Fruit fly (Drosophila melanogaster) S2 (cell line): ENCODE measurements around the gene CG16956.
"Not testable (repeated sequence)": the region's sequence is repeated elsewhere in the genome, so short reads cannot be mapped to it uniquely, and the experiment has no call there.

Experiments
- CG8478 ChIP-seq: fragments of >200 bp; optimal IDR thresholded peaks from 2 replicates; lab custom pipeline; 2018
- CTCF ChIP-seq, 2 experiments: fragments of >200 bp; optimal IDR thresholded peaks; 2 replicates each; lab custom pipeline; 2018

dm6 chr2L:13449397-13449796 is 35.0 kb upstream of the CG16956 start, which contains the start of gene Hsp60D:
- TF ChIP-seq CG8478 (lab: Kevin White, UChicago); CTCF (optimal IDR thresholded peaks at IDR 0.05; lab: Kevin White, UChicago): not testable (repeated sequence)
